Worm (Caenorhabditis elegans) whole organism, young adult: ENCODE measurements around the gene C24H10.3.

ENCODE experiments used
- B0019.2 ChIP-seq: fragments of 200-800 bp; sonication (Bioruptor generic); conservative IDR thresholded peaks from 2 replicates; pipeline ENCODE4 v1.3.6; 2022; ENCODE audit warnings: missing genetic modification reagents, missing genetic modification characterization, missing compliant biosample characterization
- C06A6.2 ChIP-seq: fragments of 200-800 bp; sonication (Bioruptor generic); conservative IDR thresholded peaks from 2 replicates; pipeline ENCODE4 v1.3.6; 2022; ENCODE audit warnings: missing genetic modification characterization, missing compliant biosample characterization
- atf-7 ChIP-seq: sonication (generic microtip); optimal IDR thresholded peaks from 2 replicates; lab custom pipeline; 2017; ENCODE audit warnings: mild to moderate bottlenecking, missing genetic modification characterization, missing compliant biosample characterization
- ceh-100 ChIP-seq: fragments of 200-800 bp; sonication (Bioruptor generic); IDR thresholded peaks from 2 replicates; pipeline ENCODE4 v1.3.6; 2022; ENCODE audit warnings: missing genetic modification reagents, missing genetic modification characterization, missing compliant biosample characterization
- ceh-91 ChIP-seq: fragments of 200-800 bp; sonication (Bioruptor generic); IDR thresholded peaks from 2 replicates; pipeline ENCODE4 v1.3.6; 2022; ENCODE audit warnings: missing genetic modification reagents, missing genetic modification characterization, missing compliant biosample characterization
- dpl-1 ChIP-seq: fragments of 150-350 bp; optimal IDR thresholded peaks from 2 replicates; lab custom pipeline; 2014; ENCODE audit warnings: missing biosample characterization, missing genetic modification reagents, missing genetic modification characterization
- ets-4 ChIP-seq: fragments of 200-800 bp; sonication (Bioruptor generic); optimal IDR thresholded peaks from 2 replicates; lab custom pipeline; 2018; ENCODE audit warnings: mild to moderate bottlenecking, missing genetic modification characterization, missing compliant biosample characterization
- hlh-12 ChIP-seq: sonication (generic microtip); optimal IDR thresholded peaks from 2 replicates; lab custom pipeline; 2016; ENCODE audit warnings: missing genetic modification characterization, missing compliant biosample characterization
- hmg-20 ChIP-seq: fragments of 200-800 bp; sonication (Bioruptor generic); IDR thresholded peaks from 2 replicates; pipeline ENCODE4 v1.3.6; 2022; ENCODE audit warnings: missing genetic modification reagents, missing genetic modification characterization, missing compliant biosample characterization
- madf-3 ChIP-seq: fragments of 200-800 bp; sonication (Bioruptor generic); IDR thresholded peaks from 2 replicates; pipeline ENCODE4 v1.3.6; 2022; ENCODE audit warnings: missing genetic modification reagents, missing genetic modification characterization, missing compliant biosample characterization
- snpc-4 ChIP-seq, 5 experiments: fragments of 150-350 bp in 1 of 5; sonication (generic microtip) in 4 of 5; optimal IDR thresholded peaks; 2 replicates each; lab custom pipeline; 2014 to 2018; ENCODE audit warnings: missing genetic modification characterization in 5 of 5, missing biosample characterization in 3 of 5, antibody characterized with exemption in 2 of 5, mild to moderate bottlenecking in 2 of 5, missing compliant biosample characterization in 2 of 5, missing genotype in 2 of 5, moderate library complexity in 2 of 5, missing genetic modification reagents in 1 of 5
- unc-130 ChIP-seq: sonication (generic microtip); optimal IDR thresholded peaks from 2 replicates; lab custom pipeline; 2016; ENCODE audit warnings: missing genetic modification reagents, missing genetic modification characterization, missing compliant biosample characterization
- unc-62 ChIP-seq: fragments of 150-350 bp; optimal IDR thresholded peaks from 2 replicates; lab custom pipeline; 2014; ENCODE audit warnings: missing biosample characterization, missing genetic modification reagents, missing genetic modification characterization

- TF ChIP-seq snpc-4 (GFP tag; optimal IDR thresholded peaks at IDR 0.05; lab: Kevin White, UChicago), result no peak
- TF ChIP-seq snpc-4 (tag; optimal IDR thresholded peaks at IDR 0.05; lab: Kevin White, UChicago), result no peak
- TF ChIP-seq hmg-20 (GFP tag; lab: Robert Waterston, UW), result no peak
- no peak for TF ChIP-seq ceh-91
- no peak for TF ChIP-seq madf-3 (GFP tag; lab: Robert Waterston, UW)
- TF ChIP-seq ceh-100 (GFP tag; lab: Robert Waterston, UW), result no peak
- TF ChIP-seq hlh-12, result no peak
- TF ChIP-seq unc-62, result no peak
- TF ChIP-seq C06A6.2 (GFP tag; lab: Robert Waterston, UW), result no peak
- TF ChIP-seq dpl-1, result no peak
- TF ChIP-seq unc-130 (GFP tag; lab: Kevin White, UChicago), result no peak
- no peak for TF ChIP-seq B0019.2 (GFP tag; lab: Robert Waterston, UW)
- TF ChIP-seq ets-4 (GFP tag; lab: Kevin White, UChicago), result no peak
- TF ChIP-seq atf-7, result no peak
Observed at ce11 chrX:5043887-5044286, 17.0 kb upstream of the C24H10.3 start, which contains the start of gene Y64H9A.2.
